Worm (Caenorhabditis elegans) whole organism, midembryonic: ENCODE measurements around the gene mrps-5.

Source experiments
- T22C8.4 ChIP-seq: fragments of 200-800 bp; sonication (Bioruptor generic); IDR thresholded peaks from 2 replicates; pipeline ENCODE4 v1.3.6; 2022; ENCODE audit warnings: missing genetic modification characterization, missing compliant biosample characterization
- cog-1 ChIP-seq: sonication (generic microtip); optimal IDR thresholded peaks from 2 replicates; lab custom pipeline; 2016; ENCODE audit warnings: missing genetic modification characterization, missing compliant biosample characterization
- flt-1 ChIP-seq: fragments of 200-800 bp; sonication (Bioruptor generic); IDR thresholded peaks from 2 replicates; pipeline ENCODE4 v1.3.6; 2022; ENCODE audit warnings: missing genetic modification characterization, missing compliant biosample characterization
- klf-2 ChIP-seq: fragments of 200-800 bp; sonication (Bioruptor generic); conservative IDR thresholded peaks from 2 replicates; pipeline ENCODE4 v1.3.6; 2022; ENCODE audit warnings: missing genetic modification reagents, missing genetic modification characterization, missing compliant biosample characterization
- med-1 ChIP-seq: sonication (generic microtip); optimal IDR thresholded peaks from 2 replicates; lab custom pipeline; 2017; ENCODE audit warnings: missing genetic modification characterization, mild to moderate bottlenecking, missing compliant biosample characterization, antibody characterized with exemption, missing genetic modification reagents; ENCODE audit not compliant: insufficient read depth
- ref-1 ChIP-seq: fragments of 200-800 bp; sonication (Bioruptor generic); conservative IDR thresholded peaks from 2 replicates; pipeline ENCODE4 v1.3.6; 2022; ENCODE audit warnings: missing genetic modification reagents, missing genetic modification characterization, missing compliant biosample characterization
- tab-1 ChIP-seq: fragments of 200-800 bp; sonication (Bioruptor generic); IDR thresholded peaks from 2 replicates; pipeline ENCODE4 v1.3.6; 2022; ENCODE audit warnings: missing genetic modification characterization, missing compliant biosample characterization
- ztf-23 ChIP-seq: fragments of 200-800 bp; sonication (Bioruptor generic); IDR thresholded peaks from 2 replicates; pipeline ENCODE4 v1.3.6; 2022; ENCODE audit warnings: missing genetic modification reagents, missing genetic modification characterization, missing compliant biosample characterization
- ztf-29 ChIP-seq: fragments of 200-800 bp; sonication (Bioruptor generic); IDR thresholded peaks from 2 replicates; pipeline ENCODE4 v1.3.6; 2022; ENCODE audit warnings: missing genetic modification reagents, missing genetic modification characterization, missing compliant biosample characterization

mrps-5 gene

ce11 chrV:12553286-12553725 is 10.0 kb upstream of the mrps-5 start:
- TF ChIP-seq tab-1 (GFP tag; lab: Robert Waterston, UW) (no peak), T22C8.4 (GFP tag; lab: Robert Waterston, UW) (no peak), ztf-23 (GFP tag; lab: Robert Waterston, UW) (no peak), ref-1 (GFP tag; lab: Robert Waterston, UW) (no peak), flt-1 (GFP tag; lab: Robert Waterston, UW) (no peak), klf-2 (GFP tag; lab: Robert Waterston, UW) (no peak), cog-1 (no peak), ztf-29 (GFP tag; lab: Robert Waterston, UW) (no peak), med-1 (GFP tag; lab: Kevin White, UChicago) (no peak)

ce11 chrV:12554172-12555031 is 8.9 kb upstream of the mrps-5 start:
- TF ChIP-seq tab-1 (GFP tag; lab: Robert Waterston, UW) (no peak), cog-1 (no peak), ztf-23 (GFP tag; lab: Robert Waterston, UW) (no peak), ref-1 (GFP tag; lab: Robert Waterston, UW) (no peak), T22C8.4 (GFP tag; lab: Robert Waterston, UW) (no peak)

ce11 chrV:12555872-12556271 is 7.4 kb upstream of the mrps-5 start:
- no peak for TF ChIP-seq ztf-29 (GFP tag; lab: Robert Waterston, UW)
- no peak for TF ChIP-seq med-1 (GFP tag; lab: Kevin White, UChicago)
- no peak for TF ChIP-seq flt-1 (GFP tag; lab: Robert Waterston, UW)
- TF ChIP-seq cog-1 = no peak
- no peak for TF ChIP-seq tab-1 (GFP tag; lab: Robert Waterston, UW)
- no peak for TF ChIP-seq klf-2 (GFP tag; lab: Robert Waterston, UW)
- no peak for TF ChIP-seq ztf-23 (GFP tag; lab: Robert Waterston, UW)
- TF ChIP-seq ref-1 (GFP tag; lab: Robert Waterston, UW) = no peak
- no peak for TF ChIP-seq T22C8.4 (GFP tag; lab: Robert Waterston, UW)

- TF ChIP-seq flt-1 (GFP tag; lab: Robert Waterston, UW) (no peak), ref-1 (GFP tag; lab: Robert Waterston, UW) (no peak)
Observed at ce11 chrV:12556904-12557303, 6.4 kb upstream of the mrps-5 start.

ce11 chrV:12560328-12560782 is 2.9 kb upstream of the mrps-5 start, which contains the start of gene sel-1:
TSS of gene sel-1 (plus strand) at chrV:12560732.
- TF ChIP-seq ztf-29 (GFP tag; lab: Robert Waterston, UW) (no peak), flt-1 (GFP tag; lab: Robert Waterston, UW) (no peak), tab-1 (GFP tag; lab: Robert Waterston, UW) (no peak), klf-2 (GFP tag; lab: Robert Waterston, UW) (no peak), ztf-23 (GFP tag; lab: Robert Waterston, UW) (no peak), T22C8.4 (GFP tag; lab: Robert Waterston, UW) (no peak), ref-1 (GFP tag; lab: Robert Waterston, UW) (no peak), cog-1 (no peak), med-1 (GFP tag; lab: Kevin White, UChicago) (no peak)

- no peak for TF ChIP-seq ref-1 (GFP tag; lab: Robert Waterston, UW)
- TF ChIP-seq med-1 (GFP tag; lab: Kevin White, UChicago) = no peak
- TF ChIP-seq tab-1 (GFP tag; lab: Robert Waterston, UW) = no peak
- no peak for TF ChIP-seq flt-1 (GFP tag; lab: Robert Waterston, UW)
- TF ChIP-seq ztf-29 (GFP tag; lab: Robert Waterston, UW) = no peak
- no peak for TF ChIP-seq klf-2 (GFP tag; lab: Robert Waterston, UW)
- TF ChIP-seq cog-1 = no peak
- TF ChIP-seq ztf-23 (GFP tag; lab: Robert Waterston, UW) = no peak
- no peak for TF ChIP-seq T22C8.4 (GFP tag; lab: Robert Waterston, UW)
Observed at ce11 chrV:12564902-12565301, 1.6 kb downstream of the mrps-5 start.

- TF ChIP-seq med-1 (GFP tag; lab: Kevin White, UChicago) = no peak
Observed at ce11 chrV:12567312-12567711, 4.0 kb downstream of the mrps-5 start.

- TF ChIP-seq cog-1 (no peak), ztf-29 (GFP tag; lab: Robert Waterston, UW) (no peak), med-1 (GFP tag; lab: Kevin White, UChicago) (no peak), flt-1 (GFP tag; lab: Robert Waterston, UW) (no peak), ztf-23 (GFP tag; lab: Robert Waterston, UW) (no peak), ref-1 (GFP tag; lab: Robert Waterston, UW) (no peak), tab-1 (GFP tag; lab: Robert Waterston, UW) (no peak), T22C8.4 (GFP tag; lab: Robert Waterston, UW) (no peak), klf-2 (GFP tag; lab: Robert Waterston, UW) (no peak)
Observed at ce11 chrV:12567850-12568249, 4.6 kb downstream of the mrps-5 start, which contains the start of gene E02A10.4. TSS of gene E02A10.4 (minus strand) at chrV:12567950.

ce11 chrV:12570271-12570670 is 7.0 kb downstream of the mrps-5 start:
- no peak for TF ChIP-seq ztf-29 (GFP tag; lab: Robert Waterston, UW)
- no peak for TF ChIP-seq flt-1 (GFP tag; lab: Robert Waterston, UW)
- no peak for TF ChIP-seq cog-1
- TF ChIP-seq T22C8.4 (GFP tag; lab: Robert Waterston, UW) = no peak
- TF ChIP-seq ztf-23 (GFP tag; lab: Robert Waterston, UW) = no peak
- no peak for TF ChIP-seq klf-2 (GFP tag; lab: Robert Waterston, UW)
- no peak for TF ChIP-seq tab-1 (GFP tag; lab: Robert Waterston, UW)
- no peak for TF ChIP-seq ref-1 (GFP tag; lab: Robert Waterston, UW)
- TF ChIP-seq med-1 (GFP tag; lab: Kevin White, UChicago) = no peak
